Worm (Caenorhabditis elegans) whole organism, L4/young adult: ENCODE measurements around the gene nhr-138.

Experiments
- W03F9.2 ChIP-seq: fragments of 150-350 bp; optimal IDR thresholded peaks from 2 replicates; lab custom pipeline; 2014; ENCODE audit warnings: missing biosample characterization, missing genetic modification characterization
- dao-5 ChIP-seq: sonication (generic microtip); optimal IDR thresholded peaks from 2 replicates; lab custom pipeline; 2016; ENCODE audit warnings: missing genotype, missing genetic modification characterization, moderate library complexity, missing compliant biosample characterization
- him-1 ChIP-seq: sonication (generic microtip); optimal IDR thresholded peaks from 2 replicates; lab custom pipeline; 2016; ENCODE audit warnings: missing genotype, missing genetic modification reagents, missing genetic modification characterization, missing compliant biosample characterization

DNA sequence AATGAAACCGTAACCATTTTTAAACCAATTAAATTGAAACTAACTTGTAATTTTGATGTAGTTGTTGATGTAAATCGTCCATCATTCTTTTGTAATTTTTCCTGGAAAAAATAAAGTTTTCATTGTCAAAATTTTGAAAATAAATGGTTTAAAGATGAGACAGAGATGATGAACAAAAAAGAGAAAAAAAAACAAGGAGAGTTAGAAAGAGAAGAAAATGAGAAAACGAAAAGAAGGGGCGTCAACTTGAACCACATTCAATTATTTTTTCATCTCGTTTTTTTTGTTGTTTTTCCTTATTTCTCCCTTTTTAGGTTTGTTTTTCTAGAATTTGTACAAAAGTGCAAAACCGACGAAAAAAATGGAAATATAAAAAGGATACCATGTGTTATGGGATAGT is 49.5 kb upstream of the nhr-138 start, which contains the start of gene nhr-34:
- TF ChIP-seq him-1 (tag; lab: Kevin White, UChicago) (no peak), dao-5 (tag; lab: Kevin White, UChicago) (no peak), W03F9.2 (tag; lab: Kevin White, UChicago) (no peak)
